Worm (Caenorhabditis elegans): ENCODE results near the gene gex-4.

The gex-4 gene

DNA sequence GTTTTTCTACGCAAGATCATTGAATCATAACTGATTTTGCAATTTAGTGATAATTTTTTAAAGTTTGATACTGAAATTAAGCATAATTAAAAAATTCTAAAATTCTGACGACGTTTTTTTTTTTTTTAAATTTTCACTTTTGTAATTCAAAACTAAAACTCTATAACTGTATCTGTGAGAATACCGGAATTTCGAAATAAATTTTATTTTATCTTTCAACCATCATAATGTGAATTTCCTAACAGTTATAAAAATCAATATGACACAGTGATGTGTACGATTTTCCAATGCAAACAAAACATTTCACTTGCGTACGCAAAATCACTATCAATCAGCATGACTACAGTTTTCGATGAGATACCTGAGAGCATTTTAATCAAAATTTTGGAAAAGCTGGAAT is 17.5 kb upstream of the gex-4 start, which contains the start of the genes grl-15 and fbxa-89:
Gene grl-15 (minus strand): TSS at position 101 of the 400 bp plus-strand sequence.
Gene fbxa-89 (plus strand): TSS at position 271 of the 400 bp plus-strand sequence.
- TF ChIP-seq ceh-36 (tag; optimal IDR thresholded peaks at IDR 0.05) (no peak), scrt-1 (GFP tag; IDR thresholded peaks at IDR 0.05) (no peak)

DNA sequence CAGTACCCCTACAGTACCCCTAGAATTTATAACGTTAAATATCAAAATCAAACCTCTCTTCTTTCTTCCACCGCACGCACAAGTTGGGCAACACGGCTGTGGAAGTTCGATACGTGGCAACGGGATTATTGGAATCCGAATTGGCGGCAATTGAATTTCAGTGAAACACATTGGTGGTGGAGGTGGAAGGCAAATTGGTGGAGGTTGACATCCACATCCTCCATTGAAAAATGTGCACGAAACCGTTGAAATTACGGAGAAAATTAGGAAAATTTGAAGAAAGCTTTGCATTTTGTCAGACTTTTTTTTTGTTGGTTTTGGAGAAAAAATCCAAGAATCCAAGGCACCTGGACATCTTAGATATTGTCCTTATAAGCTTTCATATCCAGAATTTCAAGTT is 16.9 kb upstream of the gex-4 start:
- TF ChIP-seq hmg-4 (GFP tag; optimal IDR thresholded peaks at IDR 0.05) = no peak
- TF ChIP-seq sea-1 (GFP tag; conservative IDR thresholded peaks at IDR 0.05) = no peak
- TF ChIP-seq tbx-11 (GFP tag; IDR thresholded peaks at IDR 0.05) = no peak
- no peak for TF ChIP-seq hnd-1 (tag; optimal IDR thresholded peaks at IDR 0.05)
- no peak for TF ChIP-seq pes-1 (GFP tag; IDR thresholded peaks at IDR 0.05)
- TF ChIP-seq ets-7 (tag; optimal IDR thresholded peaks at IDR 0.05) = no peak
- no peak for TF ChIP-seq flt-1 (GFP tag; IDR thresholded peaks at IDR 0.05)
- no peak for TF ChIP-seq F13C5.2 (tag; optimal IDR thresholded peaks at IDR 0.05)
- no peak for TF ChIP-seq scrt-1 (GFP tag; IDR thresholded peaks at IDR 0.05)
- TF ChIP-seq ceh-36 (tag; optimal IDR thresholded peaks at IDR 0.05) = no peak
- no peak for TF ChIP-seq tra-4 (tag; optimal IDR thresholded peaks at IDR 0.05)

DNA sequence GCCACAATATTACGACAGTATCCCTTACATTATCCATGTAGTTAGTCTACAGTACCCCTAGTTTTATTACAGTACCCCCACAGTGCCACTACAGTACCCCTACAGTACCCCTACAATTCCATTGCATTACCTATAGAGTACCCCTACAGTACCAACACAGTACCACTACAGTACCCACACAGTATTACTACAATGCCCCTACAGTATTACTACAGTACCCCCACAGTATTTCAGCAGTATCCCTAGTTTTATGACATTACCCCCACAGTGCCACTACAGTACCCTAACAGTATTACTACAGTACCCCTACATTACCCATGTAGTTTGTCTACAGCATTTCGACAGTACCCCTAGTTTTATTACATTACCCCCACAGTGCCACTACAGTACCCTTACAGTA is 15.1 kb upstream of the gex-4 start:
- TF ChIP-seq tbx-11 (GFP tag; IDR thresholded peaks at IDR 0.05) = no peak
- TF ChIP-seq hmg-4 (GFP tag; optimal IDR thresholded peaks at IDR 0.05) = no peak
- TF ChIP-seq sea-1 (GFP tag; conservative IDR thresholded peaks at IDR 0.05) = no peak
- no peak for TF ChIP-seq tra-4 (tag; optimal IDR thresholded peaks at IDR 0.05)
- TF ChIP-seq pes-1 (GFP tag; IDR thresholded peaks at IDR 0.05) = no peak
- no peak for TF ChIP-seq B0310.2 (tag; optimal IDR thresholded peaks at IDR 0.05)

DNA sequence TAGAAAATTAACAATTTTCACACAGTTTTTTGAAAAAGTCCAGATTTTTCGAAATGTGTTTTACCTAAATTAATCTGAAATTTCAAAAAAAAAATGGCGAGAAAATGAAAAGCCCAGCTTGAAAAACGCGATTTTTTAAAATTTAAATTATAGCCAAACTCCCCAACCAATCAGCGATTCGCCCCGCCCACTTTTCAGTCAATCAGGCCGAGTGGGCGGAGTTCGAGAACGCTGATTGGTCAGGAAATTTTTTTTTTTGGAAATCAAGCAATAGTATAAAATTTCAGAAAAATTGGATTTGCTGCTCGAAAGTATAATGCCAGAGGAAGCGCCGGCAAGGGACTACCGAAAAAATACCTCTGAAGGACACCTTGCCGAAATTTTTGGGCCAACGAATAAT is 13.1 kb upstream of the gex-4 start:
- TF ChIP-seq ets-7 (tag; optimal IDR thresholded peaks at IDR 0.05) (no peak), tra-4 (tag; optimal IDR thresholded peaks at IDR 0.05) (no peak)

DNA sequence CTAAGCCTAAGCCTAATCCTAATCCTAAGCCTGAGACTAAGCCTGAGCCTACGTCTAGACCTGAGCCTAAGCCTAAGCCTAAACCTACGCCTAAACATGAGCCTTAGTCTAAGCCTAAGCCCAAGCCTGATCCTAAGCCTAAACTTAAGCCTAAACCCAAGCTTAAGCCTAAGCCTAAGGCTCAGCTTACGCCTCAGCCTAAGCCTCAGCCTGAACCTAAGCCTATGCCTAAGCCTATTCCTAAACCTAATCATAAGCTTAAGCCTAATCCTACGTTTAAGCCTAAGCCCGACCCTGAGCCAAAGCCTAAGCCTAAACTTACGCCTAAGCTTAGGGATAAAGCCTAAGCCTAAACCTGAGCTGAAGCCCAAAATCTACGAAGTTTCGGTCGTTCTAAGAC is 11.8 kb upstream of the gex-4 start:
- TF ChIP-seq ceh-36 (tag; optimal IDR thresholded peaks at IDR 0.05) = peak; percentile 92
- TF ChIP-seq hmg-4 (GFP tag; optimal IDR thresholded peaks at IDR 0.05) = no peak

DNA sequence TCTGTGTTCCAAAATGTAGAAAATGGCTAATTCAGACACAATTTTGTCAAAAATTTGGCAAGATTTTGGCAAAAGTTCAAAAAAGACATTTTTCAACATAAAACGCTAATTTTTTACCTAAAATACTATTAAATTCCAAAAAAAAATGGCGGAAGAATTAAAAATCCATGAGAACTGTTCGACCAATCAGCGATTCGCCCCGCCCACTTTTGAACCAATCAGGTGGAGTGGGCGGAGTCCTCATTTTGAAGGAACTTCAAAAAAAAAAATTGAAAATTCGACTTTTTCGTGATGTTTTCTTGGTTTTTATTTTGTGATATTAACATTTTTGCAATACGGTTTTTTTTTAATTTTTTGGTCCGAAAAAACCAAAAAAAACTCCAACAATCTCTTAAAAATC is 9.5 kb upstream of the gex-4 start:
- TF ChIP-seq hmbx-1 (tag; optimal IDR thresholded peaks at IDR 0.05) = no peak
- TF ChIP-seq tra-4 (tag; optimal IDR thresholded peaks at IDR 0.05) = no peak

DNA sequence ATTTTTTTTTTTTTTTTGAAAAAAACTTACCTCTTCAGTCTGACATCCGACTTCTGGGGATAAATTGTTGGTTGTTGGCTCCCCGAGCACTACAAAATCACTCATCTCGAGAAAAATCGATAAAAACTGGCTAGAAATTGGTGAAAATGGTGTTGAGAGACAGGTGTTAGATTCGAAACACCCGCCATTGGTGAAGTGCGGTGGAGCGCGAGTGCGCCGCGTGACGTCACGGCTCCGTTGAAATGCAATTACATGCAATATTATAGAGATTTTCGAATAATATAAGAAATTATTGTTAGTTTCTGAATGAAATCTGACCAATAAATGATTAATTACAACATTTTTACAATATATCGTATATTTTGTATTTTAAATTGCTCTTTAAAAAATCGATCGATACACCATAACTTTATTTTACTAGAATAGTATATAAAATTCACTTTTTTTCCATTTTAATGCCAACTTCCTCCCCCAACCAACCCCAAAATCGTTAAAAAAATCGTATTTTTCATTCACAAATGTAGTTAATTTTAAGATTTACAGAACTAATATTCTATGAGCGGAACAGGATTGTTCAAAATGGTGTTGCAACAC is 7.8 kb upstream of the gex-4 start, which contains the start of the genes Y75B8A.18 and Y75B8A.19:
Gene Y75B8A.18 (minus strand): TSS at position 142 of the 594 bp plus-strand sequence.
Gene Y75B8A.19 (plus strand): TSS at position 544 of the 594 bp plus-strand sequence.
- TF ChIP-seq F13C5.2 (tag; optimal IDR thresholded peaks at IDR 0.05) (no peak), tra-4 (tag; optimal IDR thresholded peaks at IDR 0.05) (no peak), ama-1 (optimal IDR thresholded peaks at IDR 0.05) (no peak), tbx-11 (GFP tag; IDR thresholded peaks at IDR 0.05) (no peak), ceh-36 (tag; optimal IDR thresholded peaks at IDR 0.05) (no peak), B0310.2 (tag; optimal IDR thresholded peaks at IDR 0.05) (no peak), sea-1 (GFP tag; conservative IDR thresholded peaks at IDR 0.05) (no peak), hmg-4 (GFP tag; optimal IDR thresholded peaks at IDR 0.05) (no peak), ets-7 (tag; optimal IDR thresholded peaks at IDR 0.05) (no peak), ceh-13 (GFP tag; optimal IDR thresholded peaks at IDR 0.05) (no peak), hmbx-1 (tag; optimal IDR thresholded peaks at IDR 0.05) (no peak), aly-1 (tag; optimal IDR thresholded peaks at IDR 0.05) (no peak)

DNA sequence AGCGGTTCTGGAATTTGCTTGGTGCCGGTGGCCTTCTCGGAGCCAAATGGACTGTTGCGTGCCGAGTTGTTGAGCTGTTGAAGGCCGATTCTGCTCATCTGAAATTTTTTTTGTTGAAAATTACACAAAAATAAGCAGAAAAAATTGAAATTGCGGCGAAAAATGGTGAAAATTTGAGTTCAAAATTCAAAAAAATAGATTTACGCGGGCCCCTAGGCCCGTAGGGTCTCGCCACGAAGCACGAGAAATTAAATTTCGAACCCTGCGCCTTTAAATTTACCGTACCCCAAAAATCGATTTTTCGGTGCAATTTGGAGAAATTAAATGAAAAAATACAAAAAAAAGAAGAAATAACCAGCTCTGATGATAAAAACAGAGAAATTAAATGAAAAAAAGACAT is 6.8 kb upstream of the gex-4 start, which contains the start of gene gmn-1:
Gene gmn-1 (minus strand): TSS at position 98 of the 400 bp plus-strand sequence.
- no peak for TF ChIP-seq flt-1 (GFP tag; IDR thresholded peaks at IDR 0.05)
- peak; percentile 13; the same call in 1 of the 2 replicates for TF ChIP-seq pes-1 (GFP tag; IDR thresholded peaks at IDR 0.05)
- TF ChIP-seq hmbx-1 (tag; optimal IDR thresholded peaks at IDR 0.05) = no peak

DNA sequence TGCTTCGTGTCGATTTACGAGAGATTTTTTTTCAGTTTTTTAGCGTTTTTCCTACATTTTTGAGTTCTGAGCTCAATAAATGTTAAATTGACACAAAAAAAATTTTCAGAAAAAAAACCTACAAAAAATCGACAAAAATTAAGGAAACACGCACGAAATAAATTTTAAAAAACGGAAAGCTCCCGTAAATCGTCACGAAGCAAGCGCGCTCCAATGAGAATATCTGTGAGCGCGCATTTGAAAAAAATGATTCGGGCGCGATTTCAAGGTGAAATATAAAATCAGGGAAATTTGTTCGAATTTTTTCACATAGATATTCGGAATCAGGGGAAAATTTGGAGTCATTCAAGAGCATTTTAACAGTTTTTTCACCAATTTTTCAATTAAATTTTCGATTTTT is 4.8 kb upstream of the gex-4 start:
- TF ChIP-seq F13C5.2 (tag; optimal IDR thresholded peaks at IDR 0.05) = no peak
- no peak for TF ChIP-seq ets-7 (tag; optimal IDR thresholded peaks at IDR 0.05)
- no peak for TF ChIP-seq flt-1 (GFP tag; IDR thresholded peaks at IDR 0.05)
- TF ChIP-seq tbx-37 (GFP tag; conservative IDR thresholded peaks at IDR 0.05) = no peak
- no peak for TF ChIP-seq hmg-4 (GFP tag; optimal IDR thresholded peaks at IDR 0.05)
- TF ChIP-seq ama-1 (optimal IDR thresholded peaks at IDR 0.05) = no peak
- no peak for TF ChIP-seq sea-1 (GFP tag; conservative IDR thresholded peaks at IDR 0.05)
- no peak for TF ChIP-seq pes-1 (GFP tag; IDR thresholded peaks at IDR 0.05)
- no peak for TF ChIP-seq B0310.2 (tag; optimal IDR thresholded peaks at IDR 0.05)
- TF ChIP-seq aly-1 (tag; optimal IDR thresholded peaks at IDR 0.05) = no peak
- TF ChIP-seq hmbx-1 (tag; optimal IDR thresholded peaks at IDR 0.05) = no peak

DNA sequence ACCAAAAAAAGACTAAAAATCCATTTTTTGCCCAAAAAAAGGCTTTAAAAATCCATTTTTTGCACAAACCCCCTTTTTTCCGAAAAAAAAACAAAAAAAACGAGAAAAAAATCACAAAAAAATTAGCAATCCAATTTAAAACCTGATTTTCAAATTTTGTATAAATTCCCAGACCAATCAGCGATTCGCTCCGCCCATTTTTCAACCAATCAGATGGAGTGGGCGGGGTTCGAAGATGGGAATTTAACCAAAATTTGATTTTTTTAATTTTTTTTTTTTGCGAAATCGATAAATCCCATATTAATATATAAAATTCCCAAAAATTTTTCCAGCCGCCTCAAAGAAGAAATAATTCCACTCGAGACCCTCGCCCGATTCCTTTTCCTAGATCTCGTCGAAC is 3.0 kb upstream of the gex-4 start:
- TF ChIP-seq ceh-13 (GFP tag; optimal IDR thresholded peaks at IDR 0.05) (no peak), scrt-1 (GFP tag; IDR thresholded peaks at IDR 0.05) (no peak), sea-1 (GFP tag; conservative IDR thresholded peaks at IDR 0.05) (no peak), hmbx-1 (tag; optimal IDR thresholded peaks at IDR 0.05) (no peak), tra-4 (tag; optimal IDR thresholded peaks at IDR 0.05) (no peak), pes-1 (GFP tag; IDR thresholded peaks at IDR 0.05) (no peak), B0310.2 (tag; optimal IDR thresholded peaks at IDR 0.05) (no peak), aly-1 (tag; optimal IDR thresholded peaks at IDR 0.05) (no peak), ceh-36 (tag; optimal IDR thresholded peaks at IDR 0.05) (no peak), tbx-11 (GFP tag; IDR thresholded peaks at IDR 0.05) (no peak)
